Fruit fly (Drosophila melanogaster): ENCODE data around the gene CG32523.

The CG32523 gene

DNA sequence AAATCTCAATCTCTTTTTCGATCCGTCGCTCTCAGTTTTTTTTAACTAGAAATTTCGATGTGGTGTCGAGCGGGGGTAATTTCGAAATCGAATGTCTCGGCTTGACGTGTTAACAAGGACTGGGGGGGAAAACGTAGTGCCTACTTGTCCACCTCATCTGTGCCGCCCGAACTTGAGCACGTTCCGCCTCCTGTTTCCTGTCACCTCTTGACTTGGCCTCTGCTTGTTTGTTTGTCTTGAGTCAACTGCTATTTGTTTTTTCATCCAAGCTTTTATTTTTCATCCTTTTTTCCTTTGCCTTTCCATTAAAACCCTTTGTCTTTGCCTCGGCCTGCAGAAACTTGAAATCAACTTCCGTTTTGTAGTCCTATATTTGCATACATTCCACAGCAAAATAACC lies 33.4 kb downstream of the CG32523 start, which contains the start of gene CG1722:
CG1722 (minus strand) TSS at position 101 of the 400 bp plus-strand sequence.
- TF ChIP-seq CG11294 (GFP tag; IDR thresholded peaks at IDR 0.05) (no peak), spab (GFP tag; optimal IDR thresholded peaks at IDR 0.05) (no peak)

- peak; percentile 20 for TF ChIP-seq OdsH (GFP tag; optimal IDR thresholded peaks at IDR 0.05)
- TF ChIP-seq CG6163 (GFP tag; IDR thresholded peaks at IDR 0.05): no peak
- TF ChIP-seq Smox (GFP tag; optimal IDR thresholded peaks at IDR 0.05): no peak
- TF ChIP-seq CG6792 (GFP tag; optimal IDR thresholded peaks at IDR 0.05): no peak
- TF ChIP-seq CG34406 (GFP tag; optimal IDR thresholded peaks at IDR 0.05): no peak
- no peak for TF ChIP-seq Hr39 (GFP tag; optimal IDR thresholded peaks at IDR 0.05)
- no peak for TF ChIP-seq CG31627 (GFP tag; optimal IDR thresholded peaks at IDR 0.05)
- TF ChIP-seq CG15336 (GFP tag; IDR thresholded peaks at IDR 0.05): peak; percentile 30; the same call in 1 of the 2 replicates
- TF ChIP-seq topi (GFP tag; optimal IDR thresholded peaks at IDR 0.05): no peak
- no peak for TF ChIP-seq Lpt (GFP tag; optimal IDR thresholded peaks at IDR 0.05)
- TF ChIP-seq Gug (GFP tag; IDR thresholded peaks at IDR 0.05): no peak
- TF ChIP-seq CG8119 (GFP tag; IDR thresholded peaks at IDR 0.05): peak; percentile 47; the same call in 1 of the 3 replicates
- no peak for TF ChIP-seq Eip75B (GFP tag; optimal IDR thresholded peaks at IDR 0.05)
- TF ChIP-seq CG11902 (GFP tag; optimal IDR thresholded peaks at IDR 0.05): no peak
- peak; percentile 56; the same call in 1 of the 3 replicates for TF ChIP-seq eg (GFP tag; IDR thresholded peaks at IDR 0.05)
- no peak for TF ChIP-seq dsx (GFP tag; optimal IDR thresholded peaks at IDR 0.05; ENCODE audit: poor library complexity, severe bottlenecking)
- TF ChIP-seq Blimp-1 (GFP tag; optimal IDR thresholded peaks at IDR 0.05): no peak
- no peak for TF ChIP-seq salr (GFP tag; optimal IDR thresholded peaks at IDR 0.05)
- TF ChIP-seq CG8319 (GFP tag; optimal IDR thresholded peaks at IDR 0.05): no peak
- TF ChIP-seq CG16779 (tag; optimal IDR thresholded peaks at IDR 0.05): no peak
- TF ChIP-seq CG6276 (GFP tag; optimal IDR thresholded peaks at IDR 0.05): no peak
- no peak for TF ChIP-seq acj6 (GFP tag; optimal IDR thresholded peaks at IDR 0.05)
- no peak for TF ChIP-seq esn (GFP tag; optimal IDR thresholded peaks at IDR 0.05)
- TF ChIP-seq fkh (GFP tag; optimal IDR thresholded peaks at IDR 0.05): no peak
- TF ChIP-seq CG7368 (GFP tag; optimal IDR thresholded peaks at IDR 0.05): no peak
- TF ChIP-seq CG3032 (tag; optimal IDR thresholded peaks at IDR 0.05): no peak
- TF ChIP-seq vri (GFP tag; optimal IDR thresholded peaks at IDR 0.05): no peak
- TF ChIP-seq Ets96B (tag; optimal IDR thresholded peaks at IDR 0.05): no peak
- peak; percentile 5 for TF ChIP-seq CG10631 (GFP tag; optimal IDR thresholded peaks at IDR 0.05)
- TF ChIP-seq Hr4 (GFP tag; optimal IDR thresholded peaks at IDR 0.05): peak; percentile 39
- no peak for TF ChIP-seq net (GFP tag; optimal IDR thresholded peaks at IDR 0.05)
- TF ChIP-seq Eip93F (GFP tag; optimal IDR thresholded peaks at IDR 0.05): no peak
- no peak for TF ChIP-seq CG11294 (GFP tag; IDR thresholded peaks at IDR 0.05)
- TF ChIP-seq CG6854 (GFP tag; optimal IDR thresholded peaks at IDR 0.05): no peak
- peak; percentile 52 for TF ChIP-seq CG32006 (GFP tag; optimal IDR thresholded peaks at IDR 0.05)
- peak; percentile 10 for TF ChIP-seq pdm3 (GFP tag; optimal IDR thresholded peaks at IDR 0.05)
- peak; percentile 33 for TF ChIP-seq Eip78C (GFP tag)
- TF ChIP-seq Sox102F (GFP tag; optimal IDR thresholded peaks at IDR 0.05): no peak
- TF ChIP-seq CG9139 (GFP tag; optimal IDR thresholded peaks at IDR 0.05): no peak
- no peak for TF ChIP-seq dac (GFP tag; optimal IDR thresholded peaks at IDR 0.05)
- no peak for TF ChIP-seq Met (GFP tag; optimal IDR thresholded peaks at IDR 0.05)
- no peak for TF ChIP-seq CG8632 (GFP tag; optimal IDR thresholded peaks at IDR 0.05)
- TF ChIP-seq cyc (GFP tag; optimal IDR thresholded peaks at IDR 0.05): no peak
Observed at dm6 chrX:21265391-21265790, 47.7 kb downstream of the CG32523 start.

Measured in whole organism, prepupa.